Worm (Caenorhabditis elegans): ENCODE results near the gene ZC204.12.
"Not testable (repeated sequence)": the region's sequence is repeated elsewhere in the genome, so short reads cannot be mapped to it uniquely, and the experiment has no call there.

The ZC204.12 gene

DNA sequence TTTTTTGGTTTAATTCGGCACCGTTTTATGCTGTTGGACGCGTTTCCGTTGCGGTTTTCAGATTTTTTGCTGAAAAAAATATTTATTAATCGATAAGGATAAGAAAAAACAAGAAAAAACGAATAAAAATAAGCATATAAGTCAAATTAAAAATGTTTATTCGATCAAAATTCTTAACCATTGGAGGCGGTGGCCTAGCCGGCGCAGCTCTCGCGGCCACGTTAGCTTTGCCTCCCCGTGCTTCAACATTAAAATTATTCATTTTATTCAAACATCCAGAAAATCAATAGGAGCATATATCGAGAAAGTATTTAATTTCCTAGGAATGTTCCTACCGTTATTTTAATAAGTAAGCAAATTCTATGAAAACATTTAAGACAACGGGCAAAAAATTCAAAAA, 5.8 kb upstream of the ZC204.12 start, which contains the start of gene ZC204.14:
Gene ZC204.14 (minus strand): TSS at position 69 of the 400 bp plus-strand sequence.
- peak in 1 of 2 experiments; percentile 46 for TF ChIP-seq lsy-2 (tag; optimal IDR thresholded peaks at IDR 0.05)
- no peak for TF ChIP-seq unc-98 (GFP tag; IDR thresholded peaks at IDR 0.05)

DNA sequence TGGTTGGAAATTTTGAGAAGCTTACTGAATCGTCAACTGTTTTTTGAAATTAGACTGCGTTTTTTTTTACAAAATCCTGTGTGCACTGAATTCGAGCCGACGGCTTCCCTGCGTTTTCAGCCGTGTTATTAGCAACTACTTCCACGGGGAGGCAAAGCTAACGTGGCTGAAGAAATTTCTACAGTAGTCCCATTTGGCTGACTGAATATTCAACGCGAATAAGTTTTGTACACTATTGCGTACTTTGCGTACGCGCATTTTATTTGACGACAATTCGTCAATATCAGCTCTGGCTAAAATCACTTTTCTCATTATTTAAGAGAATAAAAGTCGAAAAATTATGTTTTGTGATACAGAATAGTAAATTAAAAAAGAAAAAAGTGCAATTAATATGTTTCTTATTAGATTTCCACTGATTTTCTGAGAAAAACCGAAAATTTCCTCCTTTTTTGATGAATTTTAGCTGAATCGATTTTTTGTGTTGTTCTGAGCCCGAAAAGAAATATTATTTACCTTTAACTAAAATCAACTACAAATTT, 4.3 kb upstream of the ZC204.12 start:
- TF ChIP-seq nhr-19 (GFP tag; conservative IDR thresholded peaks at IDR 0.05): peak; percentile 41
- peak in 1 of 2 experiments; percentile 55 for TF ChIP-seq lsy-2 (tag; optimal IDR thresholded peaks at IDR 0.05)
- peak in 1 of 2 experiments; percentile 9 for TF ChIP-seq efl-1 (optimal IDR thresholded peaks at IDR 0.05)
- TF ChIP-seq efl-1 (GFP tag; optimal IDR thresholded peaks at IDR 0.05 in 1 of 2): not testable (repeated sequence)
- TF ChIP-seq ceh-88 (GFP tag; IDR thresholded peaks at IDR 0.05): peak; percentile 54

DNA sequence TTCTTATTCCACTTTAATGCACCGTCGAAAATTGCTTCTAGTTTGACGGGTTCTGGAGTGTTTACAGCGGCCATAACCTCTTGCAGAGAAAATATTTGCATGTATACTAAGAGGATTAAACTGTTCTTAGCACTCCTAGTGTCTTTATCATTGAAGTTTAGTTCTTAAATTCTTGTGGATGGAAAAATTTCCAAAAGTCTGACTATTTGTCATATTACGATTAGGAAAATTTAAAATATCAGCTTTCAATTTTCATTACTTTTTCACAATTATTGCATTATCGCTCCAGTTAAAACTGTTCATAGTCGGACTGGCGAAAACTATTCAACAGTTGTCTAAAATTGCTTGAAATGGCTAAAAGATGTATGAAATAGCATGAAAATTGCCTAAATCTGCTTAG, 3.8 kb upstream of the ZC204.12 start, which contains the start of gene ZC204.13:
Gene ZC204.13 (minus strand): TSS at position 101 of the 400 bp plus-strand sequence.
- TF ChIP-seq hpl-2 (GFP tag; optimal IDR thresholded peaks at IDR 0.05); nhr-76 (tag; optimal IDR thresholded peaks at IDR 0.05); pax-3 (tag; optimal IDR thresholded peaks at IDR 0.05): not testable (repeated sequence)

DNA sequence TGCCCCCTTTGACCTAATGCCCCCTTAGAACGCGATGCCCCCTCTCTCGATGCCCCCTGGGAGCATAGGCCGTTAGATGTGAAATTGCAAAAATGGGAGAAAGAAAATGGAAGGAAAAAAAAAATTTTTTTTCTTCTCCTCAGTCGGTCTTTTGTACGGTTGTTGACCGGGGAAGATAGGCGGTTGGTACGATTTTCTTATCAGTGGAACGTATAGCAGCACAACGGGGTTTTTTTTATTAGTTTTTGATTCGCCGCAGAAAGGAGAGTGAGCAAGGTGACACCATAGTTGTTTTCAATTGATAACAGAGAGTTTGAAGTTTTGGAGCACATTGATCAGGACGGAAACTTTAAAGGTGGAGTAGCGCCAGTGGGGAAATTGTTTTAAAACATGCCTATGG, 2.6 kb upstream of the ZC204.12 start:
- TF ChIP-seq elt-2 (tag; optimal IDR thresholded peaks at IDR 0.05): peak; percentile 74

DNA sequence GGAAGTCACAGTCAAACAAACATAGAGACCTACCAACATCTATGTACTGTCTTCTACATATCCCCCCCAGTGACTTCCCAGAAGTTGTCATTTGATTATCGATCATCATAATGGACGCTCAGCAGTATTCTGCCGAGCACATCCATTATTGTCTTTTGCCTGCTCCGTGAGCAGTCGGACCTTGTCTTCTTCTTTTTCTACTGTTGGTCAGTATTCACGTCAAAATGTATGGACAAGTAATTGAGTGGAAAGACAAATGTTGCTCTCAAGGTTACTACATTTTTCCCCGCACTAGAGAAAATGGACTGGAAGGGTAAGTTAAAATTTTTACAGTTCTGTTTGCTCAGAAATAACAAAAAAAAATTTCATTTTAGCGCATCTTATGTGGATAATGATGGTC, 2.2 kb downstream of the ZC204.12 start, which contains the start of gene btb-12:
Gene btb-12 (plus strand): TSS at position 301 of the 400 bp plus-strand sequence.
- TF ChIP-seq pax-3 (tag; optimal IDR thresholded peaks at IDR 0.05) (no peak), hlh-4 (tag; optimal IDR thresholded peaks at IDR 0.05) (no peak), fkh-4 (tag; optimal IDR thresholded peaks at IDR 0.05; ENCODE audit: borderline replicate concordance) (no peak), unc-62 (GFP tag; optimal IDR thresholded peaks at IDR 0.05) (no peak), isw-1 (GFP tag; IDR thresholded peaks at IDR 0.05) (no peak)

DNA sequence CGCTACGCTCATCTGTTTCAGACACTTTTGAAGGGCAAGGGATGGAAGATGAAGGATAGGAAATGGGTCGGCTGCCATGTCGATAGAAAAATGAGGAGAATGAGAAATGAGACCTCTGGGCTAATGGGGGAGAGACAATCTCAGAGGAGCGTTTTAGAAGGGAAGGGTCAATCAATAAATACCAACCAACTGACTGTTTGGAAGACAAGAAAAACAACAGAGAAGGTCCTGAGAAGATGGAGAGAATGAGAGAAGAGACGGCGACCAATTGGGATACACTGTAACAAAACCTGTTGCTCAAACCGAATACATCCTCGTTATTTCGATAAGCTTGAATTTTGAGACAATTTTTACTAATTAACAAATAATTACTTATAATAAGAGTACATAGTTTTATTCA, 3.7 kb downstream of the ZC204.12 start, which contains the start of gene fbxb-15:
Gene fbxb-15 (minus strand): TSS at position 101 of the 400 bp plus-strand sequence.
- no peak for TF ChIP-seq ets-5 (GFP tag; IDR thresholded peaks at IDR 0.05)
- no peak for TF ChIP-seq ztf-4 (tag; optimal IDR thresholded peaks at IDR 0.05)

DNA sequence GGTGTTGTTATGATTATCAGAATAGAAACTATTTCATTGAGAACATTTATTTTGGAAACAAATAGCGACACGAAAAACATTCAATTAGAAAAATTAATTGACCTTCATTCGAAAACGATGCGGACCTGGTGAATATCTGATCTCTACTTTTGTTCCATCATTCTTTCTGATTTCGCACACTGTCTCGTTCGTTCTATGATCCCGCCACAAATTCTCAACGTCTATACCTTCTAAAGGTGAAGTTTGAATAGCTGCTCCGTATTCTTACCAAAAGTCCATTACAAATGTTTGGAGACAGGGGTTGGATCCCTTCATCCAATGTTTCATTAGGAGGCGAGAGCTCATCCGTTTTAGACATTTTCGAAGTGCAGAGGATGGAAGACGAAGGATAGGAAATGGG, 5.3 kb downstream of the ZC204.12 start, which contains the start of gene fbxb-16:
Gene fbxb-16 (minus strand): TSS at position 101 of the 400 bp plus-strand sequence.
- TF ChIP-seq nhr-12 (tag; optimal IDR thresholded peaks at IDR 0.05) (no peak), dsc-1 (tag; optimal IDR thresholded peaks at IDR 0.05) (no peak), lin-13 (GFP tag; optimal IDR thresholded peaks at IDR 0.05) (no peak), F16B12.6 (tag; optimal IDR thresholded peaks at IDR 0.05) (no peak), Y116A8C.19 (tag; optimal IDR thresholded peaks at IDR 0.05; ENCODE audit: borderline replicate concordance) (no peak), unc-86 (tag; optimal IDR thresholded peaks at IDR 0.05) (no peak), pag-3 (tag; optimal IDR thresholded peaks at IDR 0.05; ENCODE audit: borderline replicate concordance, insufficient read depth) (no peak)

DNA sequence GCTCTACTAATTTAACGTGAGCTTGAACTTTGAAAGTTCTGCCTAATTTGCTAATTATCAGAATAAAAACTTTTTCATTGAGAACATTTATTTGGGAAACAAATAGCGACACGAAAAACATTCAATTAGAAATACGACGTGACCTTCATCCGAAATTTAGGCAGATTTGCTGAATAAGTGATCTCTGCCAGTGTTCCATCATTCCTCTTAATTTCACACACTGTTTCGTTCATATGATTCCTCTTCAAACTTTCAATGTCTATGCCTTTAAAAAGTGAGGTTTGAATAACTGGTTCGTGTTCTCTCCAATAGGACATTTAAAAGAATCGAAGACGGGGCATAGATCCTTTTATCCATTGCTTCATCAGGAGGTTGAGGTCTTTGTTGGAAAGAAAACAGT, 6.6 kb downstream of the ZC204.12 start, which contains the start of gene fbxb-20:
Gene fbxb-20 (minus strand): TSS at position 101 of the 400 bp plus-strand sequence.
- TF ChIP-seq nhr-47 (tag; optimal IDR thresholded peaks at IDR 0.05): no peak
- TF ChIP-seq jun-1 (tag; optimal IDR thresholded peaks at IDR 0.05): no peak
- no peak for TF ChIP-seq lin-35 (GFP tag; optimal IDR thresholded peaks at IDR 0.05)
- TF ChIP-seq zip-4 (GFP tag; optimal IDR thresholded peaks at IDR 0.05): no peak
- no peak for TF ChIP-seq lin-14 (GFP tag; optimal IDR thresholded peaks at IDR 0.05)
- no peak for TF ChIP-seq nhr-237 (tag; optimal IDR thresholded peaks at IDR 0.05)
- TF ChIP-seq C04F5.9 (tag; optimal IDR thresholded peaks at IDR 0.05): no peak
- TF ChIP-seq swsn-7 (tag; optimal IDR thresholded peaks at IDR 0.05): no peak
- TF ChIP-seq lin-39 (tag; optimal IDR thresholded peaks at IDR 0.05): no peak
- no peak for TF ChIP-seq hlh-17 (GFP tag; optimal IDR thresholded peaks at IDR 0.05; ENCODE audit: borderline replicate concordance)
- TF ChIP-seq pag-3 (tag; optimal IDR thresholded peaks at IDR 0.05; ENCODE audit: borderline replicate concordance, insufficient read depth): no peak
- no peak for TF ChIP-seq ets-5 (GFP tag; IDR thresholded peaks at IDR 0.05)
- no peak for TF ChIP-seq F16B12.6 (tag; optimal IDR thresholded peaks at IDR 0.05)
- no peak for TF ChIP-seq ztf-11 (tag; optimal IDR thresholded peaks at IDR 0.05)
- no peak for TF ChIP-seq C34B4.2 (tag; optimal IDR thresholded peaks at IDR 0.05)
- TF ChIP-seq C16A3.4 (tag; optimal IDR thresholded peaks at IDR 0.05): no peak
- TF ChIP-seq efl-3 (GFP tag; optimal IDR thresholded peaks at IDR 0.05): no peak
- no peak for TF ChIP-seq lsy-2 (tag; optimal IDR thresholded peaks at IDR 0.05)
- TF ChIP-seq ceh-63 (GFP tag; optimal IDR thresholded peaks at IDR 0.05): no peak

Measured in whole organism, L1 larva.